Fruit fly (Drosophila melanogaster) whole organism, pupa: ENCODE results near the gene CG14326.

Source experiments
- CG12605 ChIP-seq: fragments of 200-800 bp; sonication (Bioruptor generic); IDR thresholded peaks from 2 replicates; pipeline ENCODE4 v1.3.6; 2022; ENCODE audit warnings: missing biosample characterization, missing genetic modification characterization
- CG13204 ChIP-seq: fragments of 200-800 bp; sonication (Bioruptor generic); optimal IDR thresholded peaks from 2 replicates; lab custom pipeline; 2018; ENCODE audit warnings: missing biosample characterization, mild to moderate bottlenecking, missing genetic modification characterization, moderate library complexity
- CG4496 ChIP-seq: fragments of 200-800 bp; sonication (Bioruptor generic); IDR thresholded peaks from 3 replicates; pipeline ENCODE4 v1.3.6; 2022; ENCODE audit warnings: missing biosample characterization, missing genetic modification characterization
- CG8301 ChIP-seq: fragments of 200-800 bp; sonication (Bioruptor generic); optimal IDR thresholded peaks from 2 replicates; lab custom pipeline; 2018; ENCODE audit warnings: missing biosample characterization, mild to moderate bottlenecking, missing genetic modification characterization
- Ets98B ChIP-seq: fragments of 200-800 bp; sonication (Bioruptor generic); IDR thresholded peaks from 2 replicates; pipeline ENCODE4 v1.3.6; 2022; ENCODE audit warnings: missing biosample characterization, missing genetic modification characterization
- Pif1B ChIP-seq: fragments of 200-800 bp; sonication (Bioruptor generic); optimal IDR thresholded peaks from 3 replicates; lab custom pipeline; 2016; ENCODE audit warnings: missing biosample characterization, missing genetic modification characterization
- Snoo ChIP-seq: fragments of 200-800 bp; sonication (Bioruptor generic); optimal IDR thresholded peaks from 3 replicates; lab custom pipeline; 2017; ENCODE audit warnings: missing biosample characterization, mild to moderate bottlenecking, missing genetic modification characterization, inconsistent platforms
- fd96Ca ChIP-seq: fragments of 200-800 bp; sonication (Bioruptor generic); IDR thresholded peaks from 3 replicates; pipeline ENCODE4 v1.3.6; 2022; ENCODE audit warnings: missing biosample characterization, missing genetic modification characterization
- rn ChIP-seq: fragments of 200-800 bp; sonication (Bioruptor generic); IDR thresholded peaks from 2 replicates; pipeline ENCODE4 v1.3.6; 2022; ENCODE audit warnings: missing biosample characterization, missing genetic modification characterization

dm6 chr3R:17644019-17644418 is 25.1 kb downstream of the CG14326 start:
- TF ChIP-seq CG12605 (GFP tag; lab: Robert Waterston, UW) (no peak), fd96Ca (GFP tag; lab: Robert Waterston, UW) (no peak), Pif1B (GFP tag; lab: Kevin White, UChicago) (no peak), CG4496 (no peak), CG8301 (tag; lab: Kevin White, UChicago) (no peak), rn (GFP tag; lab: Robert Waterston, UW) (no peak), CG13204 (no peak), Snoo (no peak), Ets98B (GFP tag; lab: Robert Waterston, UW) (no peak)
